Fruit fly (Drosophila melanogaster) whole organism, embryonic: ENCODE measurements around the gene CG43402.

Experiments
- CG10147 ChIP-seq: fragments of 200-800 bp; sonication (Bioruptor generic); optimal IDR thresholded peaks from 2 replicates; lab custom pipeline; 2019; ENCODE audit warnings: missing biosample characterization, mild to moderate bottlenecking, missing genetic modification characterization, moderate library complexity
- CG11695 ChIP-seq: fragments of 200-800 bp; sonication (Bioruptor generic); IDR thresholded peaks from 3 replicates; pipeline ENCODE4 v1.3.6; 2022; ENCODE audit warnings: missing biosample characterization, missing genetic modification characterization
- CG12391 ChIP-seq: fragments of 200-800 bp; sonication (Bioruptor generic); optimal IDR thresholded peaks from 3 replicates; lab custom pipeline; 2018; ENCODE audit warnings: missing biosample characterization, mild to moderate bottlenecking, missing genetic modification characterization, moderate library complexity
- CG13123 ChIP-seq: fragments of 200-800 bp; sonication (Bioruptor generic); optimal IDR thresholded peaks from 2 replicates; lab custom pipeline; 2016; ENCODE audit warnings: missing biosample characterization, missing genetic modification characterization
- CG13287 ChIP-seq: fragments of 200-800 bp; sonication (Bioruptor generic); IDR thresholded peaks from 2 replicates; pipeline ENCODE4 v1.3.6; 2022; ENCODE audit warnings: missing biosample characterization, missing genetic modification characterization; ENCODE audit not compliant: partially characterized antibody
- CG13424 ChIP-seq: fragments of 200-800 bp; sonication (Bioruptor generic); optimal IDR thresholded peaks from 2 replicates; lab custom pipeline; 2019; ENCODE audit warnings: missing biosample characterization, mild to moderate bottlenecking, missing genetic modification characterization, moderate library complexity
- CG15514 ChIP-seq: fragments of 200-800 bp; sonication (Bioruptor generic); optimal IDR thresholded peaks from 3 replicates; lab custom pipeline; 2017; ENCODE audit warnings: missing biosample characterization, missing genetic modification characterization, mild to moderate bottlenecking, moderate library complexity, missing genetic modification reagents
- CG15696 ChIP-seq: fragments of 200-800 bp; sonication (Bioruptor generic); optimal IDR thresholded peaks from 2 replicates; lab custom pipeline; 2019; ENCODE audit warnings: missing biosample characterization, mild to moderate bottlenecking, missing genetic modification characterization, moderate library complexity
- CG16815 ChIP-seq: fragments of 200-800 bp; sonication (Bioruptor generic); optimal IDR thresholded peaks from 3 replicates; lab custom pipeline; 2017; ENCODE audit warnings: missing biosample characterization, mild to moderate bottlenecking, missing genetic modification characterization
- CG17568 ChIP-seq: fragments of 200-800 bp; sonication (Bioruptor generic); optimal IDR thresholded peaks from 2 replicates; lab custom pipeline; 2018; ENCODE audit warnings: missing biosample characterization, mild to moderate bottlenecking, missing genetic modification characterization, moderate library complexity
- CG18599 ChIP-seq: fragments of 200-800 bp; sonication (Bioruptor generic); optimal IDR thresholded peaks from 3 replicates; lab custom pipeline; 2017; ENCODE audit warnings: missing biosample characterization, missing genetic modification characterization, mild to moderate bottlenecking, moderate library complexity, missing genetic modification reagents
- CG3838 ChIP-seq: fragments of 200-800 bp; sonication (Bioruptor generic); optimal IDR thresholded peaks from 3 replicates; lab custom pipeline; 2016; ENCODE audit warnings: missing biosample characterization, missing genetic modification characterization
- CG4328 ChIP-seq: fragments of 200-800 bp; sonication (Bioruptor generic); optimal IDR thresholded peaks from 3 replicates; lab custom pipeline; 2017; ENCODE audit warnings: missing biosample characterization, missing genetic modification reagents, missing genetic modification characterization
- CG6689 ChIP-seq: fragments of 200-800 bp; sonication (Bioruptor generic); IDR thresholded peaks from 2 replicates; pipeline ENCODE4 v1.3.6; 2022; ENCODE audit warnings: missing biosample characterization, missing genetic modification characterization
- CG6765 ChIP-seq: fragments of 200-800 bp; sonication (Bioruptor generic); optimal IDR thresholded peaks from 3 replicates; lab custom pipeline; 2017; ENCODE audit warnings: missing biosample characterization, mild to moderate bottlenecking, missing genetic modification characterization
- CG7556 ChIP-seq: fragments of 200-800 bp; sonication (Bioruptor generic); optimal IDR thresholded peaks from 2 replicates; lab custom pipeline; 2017; ENCODE audit warnings: missing biosample characterization, mild to moderate bottlenecking, missing genetic modification characterization
- CG9932 ChIP-seq: fragments of 200-800 bp; sonication (Bioruptor generic); IDR thresholded peaks from 2 replicates; pipeline ENCODE4 v1.3.6; 2022; ENCODE audit warnings: missing biosample characterization, missing genetic modification characterization
- CHES-1-like ChIP-seq: fragments of 200-800 bp; sonication (Bioruptor generic); optimal IDR thresholded peaks from 2 replicates; lab custom pipeline; 2016; ENCODE audit warnings: missing biosample characterization, missing genetic modification characterization
- Chrac-16 ChIP-seq: fragments of 200-800 bp; sonication (Bioruptor generic); optimal IDR thresholded peaks from 3 replicates; lab custom pipeline; 2016; ENCODE audit warnings: missing biosample characterization, missing genetic modification characterization
- Doc2 ChIP-seq: fragments of 200-800 bp; sonication (Bioruptor generic); IDR thresholded peaks from 2 replicates; pipeline ENCODE4 v1.3.6; 2022; ENCODE audit warnings: missing biosample characterization, missing genetic modification characterization
- GATAe ChIP-seq: fragments of 200-800 bp; sonication (Bioruptor generic); conservative IDR thresholded peaks from 2 replicates; pipeline ENCODE4 v1.3.6; 2022; ENCODE audit warnings: missing biosample characterization, missing genetic modification characterization
- Hmx ChIP-seq: fragments of 200-800 bp; sonication (Bioruptor generic); optimal IDR thresholded peaks from 2 replicates; lab custom pipeline; 2016; ENCODE audit warnings: missing biosample characterization, missing genetic modification characterization
- NC2α ChIP-seq: fragments of 200-800 bp; sonication (Bioruptor generic); optimal IDR thresholded peaks from 2 replicates; lab custom pipeline; 2016; ENCODE audit warnings: missing biosample characterization, missing genetic modification characterization
- Neu2 ChIP-seq: fragments of 200-800 bp; sonication (Bioruptor generic); optimal IDR thresholded peaks from 3 replicates; lab custom pipeline; 2016; ENCODE audit warnings: missing biosample characterization, missing genetic modification characterization, borderline replicate concordance
- Nf-YA ChIP-seq: fragments of 200-800 bp; sonication (Bioruptor generic); IDR thresholded peaks from 2 replicates; pipeline ENCODE4 v1.3.6; 2022; ENCODE audit warnings: missing biosample characterization, missing genetic modification characterization
- Side ChIP-seq: fragments of 200-800 bp; sonication (Bioruptor generic); optimal IDR thresholded peaks from 2 replicates; lab custom pipeline; 2016; ENCODE audit warnings: missing biosample characterization, missing genetic modification characterization
- abd-A ChIP-seq: fragments of 200-800 bp; sonication (Bioruptor generic); optimal IDR thresholded peaks from 3 replicates; lab custom pipeline; 2019; ENCODE audit warnings: missing biosample characterization, mild to moderate bottlenecking, missing genetic modification characterization, moderate library complexity
- bbx ChIP-seq: fragments of 200-800 bp; sonication (Bioruptor generic); IDR thresholded peaks from 2 replicates; pipeline ENCODE4 v1.3.6; 2022; ENCODE audit warnings: missing biosample characterization, missing genetic modification characterization; ENCODE audit not compliant: partially characterized antibody
- bcd ChIP-seq: fragments of 200-800 bp; sonication (Bioruptor generic); optimal IDR thresholded peaks from 2 replicates; lab custom pipeline; 2017; ENCODE audit warnings: missing biosample characterization, mild to moderate bottlenecking, missing genetic modification characterization
- cg ChIP-seq: fragments of 200-800 bp; sonication (Bioruptor generic); optimal IDR thresholded peaks from 3 replicates; lab custom pipeline; 2019; ENCODE audit warnings: missing biosample characterization, mild to moderate bottlenecking, missing genetic modification characterization, moderate library complexity
- cwo ChIP-seq: fragments of 200-800 bp; sonication (Bioruptor generic); optimal IDR thresholded peaks from 3 replicates; lab custom pipeline; 2017; ENCODE audit warnings: missing biosample characterization, missing genetic modification characterization, mild to moderate bottlenecking, moderate library complexity, missing genetic modification reagents
- dm ChIP-seq: fragments of 200-800 bp; sonication (Bioruptor generic); optimal IDR thresholded peaks from 3 replicates; lab custom pipeline; 2016; ENCODE audit warnings: missing biosample characterization, missing genetic modification characterization
- fd3F ChIP-seq: fragments of 200-800 bp; sonication (Bioruptor generic); optimal IDR thresholded peaks from 2 replicates; lab custom pipeline; 2018; ENCODE audit warnings: missing biosample characterization, mild to moderate bottlenecking, missing genetic modification characterization, moderate library complexity
- fd64A ChIP-seq: fragments of 200-800 bp; sonication (Bioruptor generic); optimal IDR thresholded peaks from 3 replicates; lab custom pipeline; 2018; ENCODE audit warnings: missing biosample characterization, mild to moderate bottlenecking, missing genetic modification characterization
- gce ChIP-seq: fragments of 200-800 bp; sonication (Bioruptor generic); IDR thresholded peaks from 3 replicates; pipeline ENCODE4 v1.3.6; 2022; ENCODE audit warnings: missing biosample characterization, missing genetic modification characterization
- her ChIP-seq: fragments of 200-800 bp; sonication (Bioruptor generic); optimal IDR thresholded peaks from 2 replicates; lab custom pipeline; 2016; ENCODE audit warnings: missing biosample characterization, missing genetic modification characterization
- insv ChIP-seq, 2 experiments: fragments of 200-800 bp; sonication (Bioruptor generic); optimal IDR thresholded peaks; 3 replicates each; lab custom pipeline; 2016 to 2018; ENCODE audit warnings: missing biosample characterization in 2 of 2, missing genetic modification characterization in 2 of 2
- ken ChIP-seq: fragments of 200-800 bp; sonication (Bioruptor generic); IDR thresholded peaks from 3 replicates; pipeline ENCODE4 v1.3.6; 2022; ENCODE audit warnings: missing biosample characterization, missing genetic modification characterization
- lab ChIP-seq: fragments of 200-800 bp; sonication (Bioruptor generic); optimal IDR thresholded peaks from 3 replicates; lab custom pipeline; 2017; ENCODE audit warnings: missing biosample characterization, missing genetic modification characterization, mild to moderate bottlenecking, moderate library complexity, missing genetic modification reagents
- lola ChIP-seq, 3 experiments: fragments of >200 bp in 2 of 3; fragments of 200-800 bp in 1 of 3; sonication (Bioruptor generic) in 1 of 3; optimal IDR thresholded peaks; 2 replicates each; lab custom pipeline; 2017 to 2019; ENCODE audit warnings: missing biosample characterization in 3 of 3, missing genetic modification characterization in 3 of 3, mild to moderate bottlenecking in 1 of 3, moderate library complexity in 1 of 3
- nom ChIP-seq: fragments of 200-800 bp; sonication (Bioruptor generic); optimal IDR thresholded peaks from 2 replicates; lab custom pipeline; 2017; ENCODE audit warnings: missing biosample characterization, missing genetic modification characterization, mild to moderate bottlenecking, moderate library complexity, missing genetic modification reagents
- oc ChIP-seq: fragments of 200-800 bp; sonication (Bioruptor generic); optimal IDR thresholded peaks from 2 replicates; lab custom pipeline; 2018; ENCODE audit warnings: missing biosample characterization, mild to moderate bottlenecking, missing genetic modification characterization, moderate library complexity
- pnt ChIP-seq: fragments of 200-800 bp; sonication (Bioruptor generic); optimal IDR thresholded peaks from 3 replicates; lab custom pipeline; 2016; ENCODE audit warnings: missing biosample characterization, missing genetic modification characterization
- shn ChIP-seq: fragments of 200-800 bp; sonication (Bioruptor generic); optimal IDR thresholded peaks from 3 replicates; lab custom pipeline; 2016; ENCODE audit warnings: missing biosample characterization, missing genetic modification characterization
- sqz ChIP-seq: fragments of 200-800 bp; sonication (Bioruptor generic); optimal IDR thresholded peaks from 3 replicates; lab custom pipeline; 2018; ENCODE audit warnings: missing biosample characterization, mild to moderate bottlenecking, missing genetic modification characterization
- stwl ChIP-seq: fragments of 200-800 bp; sonication (Bioruptor generic); optimal IDR thresholded peaks from 3 replicates; lab custom pipeline; 2018; ENCODE audit warnings: missing biosample characterization, mild to moderate bottlenecking, missing genetic modification characterization, moderate library complexity
- tap ChIP-seq: fragments of 200-800 bp; optimal IDR thresholded peaks from 3 replicates; lab custom pipeline; 2019; ENCODE audit warnings: missing biosample characterization, mild to moderate bottlenecking, missing genetic modification characterization, moderate library complexity
- ttk ChIP-seq: fragments of 200-800 bp; sonication (Bioruptor generic); IDR thresholded peaks from 2 replicates; pipeline ENCODE4 v2.1.2; 2022; ENCODE audit warnings: missing biosample characterization, missing genetic modification characterization
- unc-4 ChIP-seq: fragments of 200-800 bp; sonication (Bioruptor generic); IDR thresholded peaks from 2 replicates; pipeline ENCODE4 v1.3.6; 2022; ENCODE audit warnings: missing biosample characterization, missing genetic modification characterization; ENCODE audit not compliant: partially characterized antibody
- vfl ChIP-seq: fragments of 200-800 bp; sonication (Bioruptor generic); optimal IDR thresholded peaks from 2 replicates; lab custom pipeline; 2016; ENCODE audit warnings: missing biosample characterization, missing genetic modification characterization

CG43402 gene

DNA sequence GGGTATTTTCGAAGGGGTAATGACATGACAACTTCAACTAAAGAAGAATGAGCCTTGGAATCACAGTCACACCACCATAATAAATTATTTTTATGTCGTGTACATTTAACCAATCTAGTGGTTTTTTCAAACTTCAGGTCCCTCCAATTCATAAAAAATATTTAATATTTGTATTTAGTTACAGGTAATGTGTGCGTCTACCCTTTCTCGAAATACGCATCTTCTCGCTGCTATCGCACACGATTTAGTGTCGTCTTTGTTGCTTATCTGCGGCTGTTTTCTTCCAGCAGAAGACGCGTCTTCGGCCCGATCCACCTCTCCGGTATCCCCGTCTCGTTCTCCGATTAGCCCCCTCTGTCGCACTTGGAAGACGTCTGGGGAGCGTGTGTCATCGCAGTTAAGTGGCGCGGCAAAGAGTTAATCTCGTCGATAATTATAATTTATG lies 15.6 kb upstream of the CG43402 start (continued):
- TF ChIP-seq CG13123 (GFP tag; lab: Kevin White, UChicago) (peak; percentile 48), Chrac-16 (peak; percentile 75), CG6765 (no peak), CG11695 (GFP tag; lab: Robert Waterston, UW) (peak; percentile 57; the same call in 2 of the 3 replicates), stwl (tag; lab: Kevin White, UChicago) (peak; percentile 4), lola (GFP tag; optimal IDR thresholded peaks at IDR 0.05; lab: Kevin White, UChicago) (peak in 1 of 3 experiments; percentile 89), sqz (GFP tag; lab: Kevin White, UChicago) (peak; percentile 54), CG10147 (GFP tag; lab: Kevin White, UChicago) (peak; percentile 20), unc-4 (GFP tag; lab: Robert Waterston, UW) (no peak), CG13287 (GFP tag; lab: Robert Waterston, UW) (no peak), Nf-YA (GFP tag; lab: Robert Waterston, UW) (peak; percentile 56; the same call in 1 of the 2 replicates), CG3838 (no peak), lab (peak; percentile 29), cwo (no peak), insv (GFP tag; optimal IDR thresholded peaks at IDR 0.05; lab: Kevin White, UChicago) (no peak), Hmx (GFP tag; lab: Kevin White, UChicago) (no peak), her (GFP tag; lab: Kevin White, UChicago) (no peak), CHES-1-like (GFP tag; lab: Kevin White, UChicago) (peak; percentile 4), ken (GFP tag; lab: Robert Waterston, UW) (peak; percentile 73), CG15696 (tag; lab: Kevin White, UChicago) (peak; percentile 56), Side (GFP tag; lab: Kevin White, UChicago) (no peak), bbx (GFP tag; lab: Robert Waterston, UW) (no peak), Doc2 (GFP tag; lab: Robert Waterston, UW) (no peak), shn (GFP tag; lab: Kevin White, UChicago) (no peak), gce (GFP tag; lab: Robert Waterston, UW) (peak; percentile 82), cg (GFP tag; lab: Kevin White, UChicago) (no peak), CG7556 (peak; percentile 74), oc (tag; lab: Kevin White, UChicago) (peak; percentile 79), bcd (GFP tag; lab: Kevin White, UChicago) (peak; percentile 68), fd3F (GFP tag; lab: Kevin White, UChicago) (no peak), CG9932 (GFP tag; lab: Robert Waterston, UW) (no peak), CG15514 (GFP tag; lab: Kevin White, UChicago) (no peak), CG13424 (peak; percentile 52), NC2α (GFP tag; lab: Kevin White, UChicago) (peak; percentile 25), nom (GFP tag; lab: Kevin White, UChicago) (peak; percentile 22), tap (peak; percentile 52), CG6689 (GFP tag; lab: Robert Waterston, UW) (peak; percentile 84), Neu2 (no peak), CG16815 (GFP tag; lab: Kevin White, UChicago) (peak; percentile 81), dm (peak; percentile 54), CG18599 (GFP tag; lab: Kevin White, UChicago) (peak; percentile 48), CG17568 (no peak), GATAe (GFP tag; lab: Robert Waterston, UW) (no peak), ttk (peak; percentile 85), abd-A (tag; lab: Kevin White, UChicago) (no peak), fd64A (GFP tag; lab: Kevin White, UChicago) (peak; percentile 32), vfl (GFP tag; lab: Kevin White, UChicago) (no peak), CG4328 (no peak), CG12391 (tag; lab: Kevin White, UChicago) (peak; percentile 80), pnt (GFP tag; lab: Kevin White, UChicago) (peak; percentile 36)
